Fruit fly (Drosophila melanogaster) whole organism, pupa: ENCODE measurements around the gene S.

ENCODE experiments used
- CG10348 ChIP-seq: fragments of 200-800 bp; sonication (Bioruptor generic); IDR thresholded peaks from 2 replicates; pipeline ENCODE4 v1.3.6; 2022; ENCODE audit warnings: missing biosample characterization, missing genetic modification characterization
- CG12605 ChIP-seq: fragments of 200-800 bp; sonication (Bioruptor generic); IDR thresholded peaks from 2 replicates; pipeline ENCODE4 v1.3.6; 2022; ENCODE audit warnings: missing biosample characterization, missing genetic modification characterization
- CG13204 ChIP-seq: fragments of 200-800 bp; sonication (Bioruptor generic); optimal IDR thresholded peaks from 2 replicates; lab custom pipeline; 2018; ENCODE audit warnings: missing biosample characterization, mild to moderate bottlenecking, missing genetic modification characterization, moderate library complexity
- CG14655 ChIP-seq: fragments of 200-800 bp; sonication (Bioruptor generic); optimal IDR thresholded peaks from 3 replicates; lab custom pipeline; 2017; ENCODE audit warnings: mild to moderate bottlenecking, missing biosample characterization, missing genetic modification reagents, missing genetic modification characterization
- CG15710 ChIP-seq: fragments of 200-800 bp; sonication (Bioruptor generic); optimal IDR thresholded peaks from 2 replicates; lab custom pipeline; 2018; ENCODE audit warnings: missing biosample characterization, mild to moderate bottlenecking, missing genetic modification characterization, moderate library complexity
- CG17806 ChIP-seq: fragments of 200-800 bp; sonication (Bioruptor generic); optimal IDR thresholded peaks from 2 replicates; lab custom pipeline; 2018; ENCODE audit warnings: missing biosample characterization, mild to moderate bottlenecking, missing genetic modification characterization, moderate library complexity
- CG32121 ChIP-seq: fragments of 200-800 bp; sonication (Bioruptor generic); IDR thresholded peaks from 2 replicates; pipeline ENCODE4 v1.3.6; 2022; ENCODE audit warnings: missing biosample characterization, missing genetic modification characterization
- CG34367 ChIP-seq: fragments of 200-800 bp; sonication (Bioruptor generic); optimal IDR thresholded peaks from 2 replicates; lab custom pipeline; 2018; ENCODE audit warnings: missing biosample characterization, mild to moderate bottlenecking, missing genetic modification characterization
- CG4496 ChIP-seq: fragments of 200-800 bp; sonication (Bioruptor generic); IDR thresholded peaks from 3 replicates; pipeline ENCODE4 v1.3.6; 2022; ENCODE audit warnings: missing biosample characterization, missing genetic modification characterization
- CG8159 ChIP-seq: fragments of 200-800 bp; sonication (Bioruptor generic); optimal IDR thresholded peaks from 3 replicates; lab custom pipeline; 2018; ENCODE audit warnings: missing biosample characterization, mild to moderate bottlenecking, missing genetic modification characterization, moderate library complexity
- CG8301 ChIP-seq: fragments of 200-800 bp; sonication (Bioruptor generic); optimal IDR thresholded peaks from 2 replicates; lab custom pipeline; 2018; ENCODE audit warnings: missing biosample characterization, mild to moderate bottlenecking, missing genetic modification characterization
- CG9948 ChIP-seq: fragments of 200-800 bp; sonication (Bioruptor generic); optimal IDR thresholded peaks from 2 replicates; lab custom pipeline; 2018; ENCODE audit warnings: missing biosample characterization, mild to moderate bottlenecking, missing genetic modification characterization, moderate library complexity
- D1 ChIP-seq: fragments of 200-800 bp; sonication (Bioruptor generic); optimal IDR thresholded peaks from 2 replicates; lab custom pipeline; 2018; ENCODE audit warnings: missing biosample characterization, mild to moderate bottlenecking, missing genetic modification characterization, moderate library complexity
- EcR ChIP-seq: fragments of 200-800 bp; sonication (Bioruptor generic); optimal IDR thresholded peaks from 3 replicates; lab custom pipeline; 2019; ENCODE audit warnings: missing biosample characterization, missing genetic modification characterization, mild to moderate bottlenecking, moderate library complexity, missing genetic modification reagents
- Ets98B ChIP-seq: fragments of 200-800 bp; sonication (Bioruptor generic); IDR thresholded peaks from 2 replicates; pipeline ENCODE4 v1.3.6; 2022; ENCODE audit warnings: missing biosample characterization, missing genetic modification characterization
- Pif1A ChIP-seq: fragments of 200-800 bp; sonication (Bioruptor generic); optimal IDR thresholded peaks from 3 replicates; lab custom pipeline; 2016; ENCODE audit warnings: missing biosample characterization, missing genetic modification characterization
- Pif1B ChIP-seq: fragments of 200-800 bp; sonication (Bioruptor generic); optimal IDR thresholded peaks from 3 replicates; lab custom pipeline; 2016; ENCODE audit warnings: missing biosample characterization, missing genetic modification characterization
- Snoo ChIP-seq: fragments of 200-800 bp; sonication (Bioruptor generic); optimal IDR thresholded peaks from 3 replicates; lab custom pipeline; 2017; ENCODE audit warnings: missing biosample characterization, mild to moderate bottlenecking, missing genetic modification characterization, inconsistent platforms
- fd96Ca ChIP-seq: fragments of 200-800 bp; sonication (Bioruptor generic); IDR thresholded peaks from 3 replicates; pipeline ENCODE4 v1.3.6; 2022; ENCODE audit warnings: missing biosample characterization, missing genetic modification characterization
- gl ChIP-seq: fragments of 200-800 bp; sonication (Bioruptor generic); optimal IDR thresholded peaks from 2 replicates; lab custom pipeline; 2018; ENCODE audit warnings: missing biosample characterization, mild to moderate bottlenecking, missing genetic modification characterization
- rn ChIP-seq: fragments of 200-800 bp; sonication (Bioruptor generic); IDR thresholded peaks from 2 replicates; pipeline ENCODE4 v1.3.6; 2022; ENCODE audit warnings: missing biosample characterization, missing genetic modification characterization

The S gene

DNA sequence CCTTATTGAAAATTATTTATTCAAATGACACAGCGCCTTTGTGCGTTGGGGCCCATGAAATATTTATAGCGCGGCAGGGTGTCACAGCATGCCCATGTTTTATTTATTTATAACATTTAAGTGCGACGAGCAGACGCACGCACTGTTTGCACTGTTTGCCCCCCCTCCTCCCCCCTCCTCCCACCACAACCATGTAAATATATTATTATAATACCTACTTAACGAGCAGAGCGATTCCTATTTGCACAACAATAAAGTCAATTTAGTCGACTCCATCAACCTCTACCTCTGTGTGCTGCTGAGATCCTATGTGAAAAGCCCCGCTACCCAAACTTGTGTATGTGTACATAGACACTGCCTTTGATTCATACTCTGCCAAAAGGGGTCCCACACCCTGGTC lies 17.1 kb upstream of the S start:
- TF ChIP-seq CG15710 (tag; lab: Kevin White, UChicago) (no peak), Snoo (tag; lab: Kevin White, UChicago) (no peak), Pif1A (GFP tag; lab: Kevin White, UChicago) (no peak), Pif1B (GFP tag; lab: Kevin White, UChicago) (no peak), gl (tag; lab: Kevin White, UChicago) (peak; percentile 0), CG4496 (GFP tag; lab: Robert Waterston, UW) (no peak), Ets98B (GFP tag; lab: Robert Waterston, UW) (no peak), fd96Ca (GFP tag; lab: Robert Waterston, UW) (0 out of 3 replicates have a peak, but pooled peaks have one; percentile 38), CG10348 (GFP tag; lab: Robert Waterston, UW) (no peak), CG34367 (no peak), CG8301 (no peak), CG12605 (GFP tag; lab: Robert Waterston, UW) (no peak), EcR (peak; percentile 42), CG8159 (no peak), CG13204 (no peak), D1 (no peak), CG14655 (GFP tag; lab: Kevin White, UChicago) (no peak), CG9948 (no peak), CG32121 (0 out of 2 replicates have a peak, but pooled peaks have one; percentile 37), rn (no peak), CG17806 (tag; lab: Kevin White, UChicago) (no peak)

DNA sequence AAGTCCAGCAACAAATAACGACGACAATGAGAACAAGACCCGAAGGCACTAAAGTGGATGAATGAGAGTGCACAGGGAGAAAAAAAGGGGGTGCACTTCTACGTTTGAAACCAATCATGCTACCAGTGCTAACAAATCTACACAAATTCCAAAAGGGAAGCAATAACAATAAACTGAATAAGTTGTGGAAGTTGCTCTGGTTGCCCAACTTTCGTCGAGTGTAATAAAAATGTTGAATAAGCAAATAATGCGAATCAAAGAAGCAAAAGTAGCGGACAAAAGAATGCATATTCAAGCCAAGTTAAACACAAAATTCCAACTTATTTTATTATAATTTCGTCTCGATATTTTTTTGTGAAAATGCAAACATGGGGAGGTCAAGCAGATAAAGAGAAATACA lies 14.1 kb upstream of the S start:
- no peak for TF ChIP-seq rn
- 0 out of 3 replicates have a peak, but pooled peaks have one; percentile 26 for TF ChIP-seq fd96Ca (GFP tag; lab: Robert Waterston, UW)

DNA sequence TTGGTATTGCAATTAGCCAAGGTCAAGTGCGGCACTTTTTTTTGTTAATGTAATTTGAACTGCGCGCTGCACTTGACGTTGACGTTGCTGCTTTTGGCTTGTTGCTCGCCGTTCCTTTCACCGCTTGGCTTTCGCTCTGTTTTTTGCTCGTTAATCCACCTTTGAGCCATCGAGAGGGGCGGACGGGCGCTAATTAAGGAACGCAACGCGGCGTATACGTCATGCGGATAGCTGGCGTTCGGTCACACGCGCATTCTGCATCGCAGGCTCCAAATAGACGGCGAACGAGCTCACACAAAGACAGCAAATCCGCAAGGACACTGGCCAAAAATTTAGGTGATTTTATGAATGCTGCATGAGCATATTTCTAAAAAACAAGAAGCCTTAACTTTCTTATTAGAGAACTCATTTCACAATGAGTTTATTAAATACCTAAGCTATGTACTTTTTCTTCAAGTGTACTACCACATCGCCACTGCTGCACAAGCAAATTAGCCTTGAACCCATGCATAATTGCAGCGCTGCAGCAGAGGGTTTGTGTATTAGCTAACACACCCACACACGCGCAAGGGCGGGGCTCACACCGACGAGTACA lies 8.8 kb upstream of the S start:
- TF ChIP-seq CG10348 (GFP tag; lab: Robert Waterston, UW) (no peak), fd96Ca (GFP tag; lab: Robert Waterston, UW) (peak; percentile 60; the same call in 2 of the 3 replicates), CG14655 (GFP tag; lab: Kevin White, UChicago) (no peak), CG34367 (no peak), Ets98B (GFP tag; lab: Robert Waterston, UW) (peak; percentile 52), CG17806 (tag; lab: Kevin White, UChicago) (peak; percentile 23), CG8301 (no peak), CG8159 (peak; percentile 30), CG32121 (no peak), CG12605 (GFP tag; lab: Robert Waterston, UW) (0 out of 2 replicates have a peak, but pooled peaks have one; percentile 27), Pif1B (GFP tag; lab: Kevin White, UChicago) (no peak), CG4496 (GFP tag; lab: Robert Waterston, UW) (peak; percentile 54; the same call in 2 of the 3 replicates), CG9948 (peak; percentile 14), CG15710 (tag; lab: Kevin White, UChicago) (peak; percentile 20)

DNA sequence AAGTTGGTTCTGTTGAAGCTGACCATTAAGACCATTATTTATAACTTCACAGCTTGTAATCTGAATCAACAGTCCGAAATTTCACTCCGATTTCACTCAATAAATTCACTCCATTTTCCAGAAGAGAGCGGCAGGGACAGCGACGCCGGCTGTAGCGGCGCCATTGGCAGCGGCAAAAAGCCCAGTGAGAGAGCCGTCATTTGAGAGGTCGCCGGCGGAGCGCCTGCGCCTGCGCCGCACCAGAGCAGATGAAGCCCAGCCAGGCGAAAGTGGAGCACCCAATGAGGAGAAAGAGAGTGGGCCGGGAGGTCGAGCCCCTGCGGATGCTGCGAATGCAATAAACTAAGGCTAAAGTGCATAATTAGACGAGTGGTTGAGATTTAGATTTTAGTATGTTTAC lies 5.1 kb upstream of the S start:
- TF ChIP-seq CG13204 = peak; percentile 14
- TF ChIP-seq CG17806 (tag; lab: Kevin White, UChicago) = no peak

DNA sequence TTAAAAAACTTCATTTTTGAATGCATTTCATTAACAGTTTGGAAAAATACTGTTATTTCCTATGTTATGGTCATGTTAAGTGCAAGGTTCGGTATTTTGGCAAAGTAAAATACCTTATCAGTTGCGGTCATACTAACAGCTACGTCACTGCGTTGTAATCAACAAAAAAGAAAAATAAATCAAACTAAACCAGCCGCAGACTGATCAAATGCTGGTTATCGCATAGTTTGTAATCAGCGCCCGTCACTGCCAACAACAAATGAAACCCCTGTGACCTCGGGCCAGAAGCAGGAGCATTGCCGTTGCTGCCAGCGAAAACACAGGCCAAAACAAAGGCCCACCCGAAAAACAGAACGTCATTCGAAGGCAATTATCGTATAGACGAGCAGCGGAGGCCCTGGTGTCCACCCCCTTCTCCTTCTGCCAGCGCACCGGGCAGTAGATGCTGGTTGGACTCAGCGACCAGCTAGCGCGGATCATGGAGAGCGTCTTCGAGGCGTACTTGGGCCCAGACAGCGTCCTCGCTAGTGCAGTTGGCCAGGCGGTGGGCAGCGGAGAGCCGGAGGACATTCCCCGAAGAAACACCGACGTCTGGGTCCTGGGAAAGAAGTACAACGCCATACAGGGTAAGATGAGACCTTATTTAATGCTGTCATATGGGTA lies 3.3 kb upstream of the S start, which contains the start of gene Atg4a:
Atg4a (plus strand) TSS at position 110 of the 663 bp plus-strand sequence.
- peak; percentile 66; the same call in 1 of the 2 replicates for TF ChIP-seq CG12605 (GFP tag; lab: Robert Waterston, UW)
- no peak for TF ChIP-seq CG13204
- peak; percentile 60 for TF ChIP-seq gl (tag; lab: Kevin White, UChicago)
- TF ChIP-seq fd96Ca (GFP tag; lab: Robert Waterston, UW) = peak; percentile 54; the same call in 2 of the 3 replicates
- TF ChIP-seq CG14655 (GFP tag; lab: Kevin White, UChicago) = no peak
- peak; percentile 26; the same call in 1 of the 2 replicates for TF ChIP-seq CG32121
- peak; percentile 32 for TF ChIP-seq CG8159
- no peak for TF ChIP-seq CG34367
- no peak for TF ChIP-seq CG17806 (tag; lab: Kevin White, UChicago)
- no peak; the same call in 2 of the 3 replicates for TF ChIP-seq CG4496 (GFP tag; lab: Robert Waterston, UW)
- TF ChIP-seq EcR = peak; percentile 29
- TF ChIP-seq CG8301 = no peak
- no peak for TF ChIP-seq Pif1A (GFP tag; lab: Kevin White, UChicago)

DNA sequence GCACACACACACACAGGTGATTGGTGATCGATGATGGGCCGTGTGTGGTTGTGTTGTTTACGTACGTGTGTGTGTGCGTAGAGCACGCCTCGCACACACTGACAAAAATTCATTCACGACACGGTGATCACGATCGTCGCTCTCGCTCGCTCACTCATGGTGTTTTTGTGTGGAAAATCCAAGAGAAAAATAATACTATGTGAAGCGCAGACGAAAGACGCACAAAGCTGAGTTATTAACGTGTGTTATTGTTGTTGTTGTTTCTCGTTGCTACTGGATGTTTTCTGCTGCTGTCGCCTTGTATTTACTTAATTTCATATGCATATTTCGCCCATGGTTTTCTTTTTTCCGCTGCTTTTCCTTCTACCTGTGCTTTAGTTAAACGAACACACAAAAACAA lies 562 bp downstream of the S start:
- TF ChIP-seq EcR = no peak
- TF ChIP-seq CG4496 (GFP tag; lab: Robert Waterston, UW) = 0 out of 3 replicates have a peak, but pooled peaks have one; percentile 26

DNA sequence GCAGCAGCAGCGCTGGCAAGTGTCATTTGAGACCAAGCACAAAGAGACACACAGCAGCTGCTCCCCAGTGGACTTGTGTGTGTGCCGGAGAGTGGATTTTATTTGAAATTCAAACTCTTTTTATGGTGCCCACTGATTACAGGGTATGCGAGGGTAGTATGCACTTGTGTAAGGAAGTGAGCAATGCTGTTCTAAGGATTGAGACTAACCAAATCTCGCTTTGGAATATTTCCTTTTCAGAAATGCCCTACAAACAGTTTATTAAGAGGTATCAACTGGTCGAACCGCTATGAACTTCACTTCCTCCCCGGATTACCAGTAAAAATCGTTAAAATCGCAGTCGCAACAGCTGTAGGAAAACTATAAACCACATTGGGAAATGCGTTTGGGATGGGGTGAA lies 1.9 kb downstream of the S start:
- TF ChIP-seq CG4496 (GFP tag; lab: Robert Waterston, UW) = peak; percentile 92
- TF ChIP-seq D1 = no peak
- peak; percentile 62; the same call in 1 of the 2 replicates for TF ChIP-seq CG12605 (GFP tag; lab: Robert Waterston, UW)
- no peak for TF ChIP-seq gl (tag; lab: Kevin White, UChicago)
- peak; percentile 78 for TF ChIP-seq CG10348 (GFP tag; lab: Robert Waterston, UW)
- TF ChIP-seq CG17806 (tag; lab: Kevin White, UChicago) = peak; percentile 37
- peak; percentile 22 for TF ChIP-seq Snoo (tag; lab: Kevin White, UChicago)
- peak; percentile 85 for TF ChIP-seq CG32121
- no peak for TF ChIP-seq CG13204
- TF ChIP-seq Pif1A (GFP tag; lab: Kevin White, UChicago) = no peak
- TF ChIP-seq rn = peak; percentile 67; the same call in 1 of the 2 replicates
- TF ChIP-seq CG8159 = peak; percentile 22
- TF ChIP-seq CG15710 (tag; lab: Kevin White, UChicago) = peak; percentile 55
- TF ChIP-seq CG34367 = peak; percentile 26
- TF ChIP-seq fd96Ca (GFP tag; lab: Robert Waterston, UW) = peak; percentile 91
- peak; percentile 55 for TF ChIP-seq CG9948
- TF ChIP-seq CG8301 = peak; percentile 78
- TF ChIP-seq EcR = no peak
- TF ChIP-seq Pif1B (GFP tag; lab: Kevin White, UChicago) = no peak
- TF ChIP-seq CG14655 (GFP tag; lab: Kevin White, UChicago) = no peak
- peak; percentile 90 for TF ChIP-seq Ets98B (GFP tag; lab: Robert Waterston, UW)
